Worm (Caenorhabditis elegans): ENCODE data around the gene gtf-2H3.

Gene gtf-2H3

ce11 chrIII:10120076-10120831 lies at the start of gene gtf-2H3, which contains the start of gene ham-3:
Gene gtf-2H3 (minus strand): TSS chrIII:10120148.
Gene ham-3 (plus strand): TSS chrIII:10120781.
- no peak for TF ChIP-seq unc-62 (GFP tag; optimal IDR thresholded peaks at IDR 0.05)

ce11 chrIII:10160385-10160784 lies 40.4 kb upstream of the gtf-2H3 start, which contains the start of the genes K08E5.5 and mua-3:
Gene K08E5.5 (minus strand): TSS chrIII:10160485.
Gene mua-3 (plus strand): TSS chrIII:10160697.
- TF ChIP-seq unc-62 (GFP tag; optimal IDR thresholded peaks at IDR 0.05) = no peak

ce11 chrIII:10156269-10156668 lies 36.3 kb upstream of the gtf-2H3 start:
- TF ChIP-seq unc-62 (GFP tag; optimal IDR thresholded peaks at IDR 0.05) = no peak

ce11 chrIII:10154993-10155392 lies 35.0 kb upstream of the gtf-2H3 start:
- no peak for TF ChIP-seq unc-62 (GFP tag; optimal IDR thresholded peaks at IDR 0.05)

- TF ChIP-seq unc-62 (GFP tag; optimal IDR thresholded peaks at IDR 0.05) = no peak
These were observed 33.1 kb upstream of the gtf-2H3 start for ce11 chrIII:10153003-10153402.

ce11 chrIII:10152495-10152894 lies 32.5 kb upstream of the gtf-2H3 start, which contains the start of gene nac-3:
Gene nac-3 (plus strand): TSS chrIII:10152795.
- no peak for TF ChIP-seq unc-62 (GFP tag; optimal IDR thresholded peaks at IDR 0.05)

ce11 chrIII:10151719-10152118 lies 31.8 kb upstream of the gtf-2H3 start:
- TF ChIP-seq unc-62 (GFP tag; optimal IDR thresholded peaks at IDR 0.05) = no peak

ce11 chrIII:10150710-10151109 lies 30.8 kb upstream of the gtf-2H3 start:
- no peak for TF ChIP-seq unc-62 (GFP tag; optimal IDR thresholded peaks at IDR 0.05)

ce11 chrIII:10149910-10150309 lies 30.0 kb upstream of the gtf-2H3 start:
- no peak for TF ChIP-seq unc-62 (GFP tag; optimal IDR thresholded peaks at IDR 0.05)

ce11 chrIII:10146701-10147100 lies 26.8 kb upstream of the gtf-2H3 start, which contains the start of gene K08E5.1:
Gene K08E5.1 (minus strand): TSS chrIII:10146801.
- no peak for TF ChIP-seq unc-62 (GFP tag; optimal IDR thresholded peaks at IDR 0.05)

ce11 chrIII:10140732-10141131 lies 20.8 kb upstream of the gtf-2H3 start, which contains the start of gene K08E5.6:
Gene K08E5.6 (plus strand): TSS chrIII:10141032.
- no peak for TF ChIP-seq unc-62 (GFP tag; optimal IDR thresholded peaks at IDR 0.05)

ce11 chrIII:10136778-10137177 lies 16.8 kb upstream of the gtf-2H3 start, which contains the start of gene ZK1128.7:
Gene ZK1128.7 (plus strand): TSS chrIII:10137006.
- TF ChIP-seq unc-62 (GFP tag; optimal IDR thresholded peaks at IDR 0.05) = no peak

- TF ChIP-seq unc-62 (GFP tag; optimal IDR thresholded peaks at IDR 0.05) = no peak
These were observed 14.6 kb upstream of the gtf-2H3 start for ce11 chrIII:10134517-10134916.

ce11 chrIII:10132495-10133450 lies 12.8 kb upstream of the gtf-2H3 start:
- TF ChIP-seq unc-62 (GFP tag; optimal IDR thresholded peaks at IDR 0.05) = no peak

ce11 chrIII:10126375-10126774 lies 6.4 kb upstream of the gtf-2H3 start:
- no peak for TF ChIP-seq unc-62 (GFP tag; optimal IDR thresholded peaks at IDR 0.05)

- no peak for TF ChIP-seq unc-62 (GFP tag; optimal IDR thresholded peaks at IDR 0.05)
These were observed 3.8 kb upstream of the gtf-2H3 start, which contains the start of gene ttll-4 for ce11 chrIII:10123586-10124233. Gene ttll-4 (plus strand): TSS chrIII:10124183.

All from whole organism, dauer.